Fruit fly (Drosophila melanogaster) S2 (cell line): ENCODE data around the gene AP-2alpha.

Experiments used
- CG8478 ChIP-seq: fragments of >200 bp; optimal IDR thresholded peaks from 2 replicates; lab custom pipeline; 2018
- CTCF ChIP-seq, 2 experiments: fragments of >200 bp; optimal IDR thresholded peaks; 2 replicates each; lab custom pipeline; 2018

DNA sequence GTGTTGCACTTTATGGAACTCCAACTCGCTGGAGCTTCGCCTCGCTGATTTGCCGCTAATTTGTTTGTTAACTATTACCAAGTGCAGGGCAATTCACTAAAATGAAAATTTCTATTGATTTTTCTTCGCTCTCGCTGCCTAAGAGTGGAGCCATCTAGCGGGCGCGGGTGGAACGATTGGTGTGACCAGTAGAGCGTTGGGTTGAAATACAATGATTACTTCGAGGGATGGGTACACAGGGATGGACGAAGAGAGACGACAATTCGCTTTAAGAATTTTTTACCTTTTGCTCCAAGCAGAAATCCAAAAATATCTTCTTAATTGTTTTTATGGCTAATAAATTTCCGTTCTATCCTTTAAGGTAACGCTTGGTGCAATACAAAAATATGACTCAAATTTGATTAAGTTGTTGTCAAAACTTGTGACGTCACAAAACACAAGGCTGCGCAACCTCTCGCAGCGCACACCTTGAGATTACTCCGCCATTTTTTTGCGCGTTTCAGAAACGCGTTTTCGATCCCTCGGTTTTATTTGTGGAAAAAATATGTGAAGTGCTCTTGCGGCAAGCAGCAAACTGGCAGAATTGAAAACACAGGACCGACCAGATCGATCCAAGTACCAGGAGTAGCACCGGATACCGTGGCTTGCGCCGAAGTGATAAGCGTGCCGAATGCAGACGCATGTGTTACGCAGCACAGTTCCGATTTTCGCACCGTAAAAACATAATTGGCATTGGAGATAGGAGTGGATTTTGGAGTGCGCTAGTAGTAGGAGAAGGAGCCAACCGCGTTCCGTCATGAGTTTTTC, at the start of gene AP-2alpha, which contains the start of gene ebi:
- peak; percentile 89 for TF ChIP-seq CTCF (optimal IDR thresholded peaks at IDR 0.05; lab: Kevin White, UChicago)
- TF ChIP-seq CG8478 (lab: Kevin White, UChicago): no peak
